Fruit fly (Drosophila melanogaster): ENCODE measurements around the gene bdl.

Gene bdl

dm6 chr2L:4346619-4347310 is 22.4 kb downstream of the bdl start (continued):
- TF ChIP-seq CG1647 (GFP tag; optimal IDR thresholded peaks at IDR 0.05) = no peak
- no peak for TF ChIP-seq repo (GFP tag; optimal IDR thresholded peaks at IDR 0.05)
- no peak for TF ChIP-seq pho (GFP tag; optimal IDR thresholded peaks at IDR 0.05)
- TF ChIP-seq cg (GFP tag; optimal IDR thresholded peaks at IDR 0.05) = peak; percentile 59
- no peak for TF ChIP-seq Mrtf (GFP tag; IDR thresholded peaks at IDR 0.05)
- TF ChIP-seq CG6254 (GFP tag; optimal IDR thresholded peaks at IDR 0.05) = no peak
- TF ChIP-seq HmgZ (tag; optimal IDR thresholded peaks at IDR 0.05) = no peak
- TF ChIP-seq dimm (GFP tag; IDR thresholded peaks at IDR 0.05) = no peak
- no peak for TF ChIP-seq CkIIα-i1 (GFP tag; IDR thresholded peaks at IDR 0.05)
- no peak for TF ChIP-seq mam (GFP tag; optimal IDR thresholded peaks at IDR 0.05)
- no peak; the same call in 2 of the 3 replicates for TF ChIP-seq knrl (GFP tag; IDR thresholded peaks at IDR 0.05; ENCODE audit: partially characterized antibody)
- no peak for TF ChIP-seq az2 (GFP tag; optimal IDR thresholded peaks at IDR 0.05)
- peak; percentile 30 for TF ChIP-seq sens (GFP tag)
- no peak for TF ChIP-seq CG9876 (GFP tag; optimal IDR thresholded peaks at IDR 0.05)
- TF ChIP-seq CG16815 (GFP tag; optimal IDR thresholded peaks at IDR 0.05) = no peak
- TF ChIP-seq CG6654 (GFP tag; optimal IDR thresholded peaks at IDR 0.05) = no peak
- TF ChIP-seq Xbp1 (GFP tag; optimal IDR thresholded peaks at IDR 0.05) = no peak
- no peak for TF ChIP-seq usp (GFP tag; optimal IDR thresholded peaks at IDR 0.05)
- TF ChIP-seq fd3F (GFP tag; optimal IDR thresholded peaks at IDR 0.05) = no peak
- TF ChIP-seq CG18764 (GFP tag; optimal IDR thresholded peaks at IDR 0.05) = no peak
- TF ChIP-seq bowl (GFP tag; IDR thresholded peaks at IDR 0.05) = no peak
- TF ChIP-seq sim (GFP tag; IDR thresholded peaks at IDR 0.05) = no peak
- no peak for TF ChIP-seq fd96Cb (tag; optimal IDR thresholded peaks at IDR 0.05)
- TF ChIP-seq ash1 (GFP tag; optimal IDR thresholded peaks at IDR 0.05) = no peak
- no peak for TF ChIP-seq dmrt99B (tag; optimal IDR thresholded peaks at IDR 0.05)
- peak in 1 of 2 experiments; percentile 42 for TF ChIP-seq Hr51 (GFP tag; optimal IDR thresholded peaks at IDR 0.05)
- no peak for TF ChIP-seq Hr78 (GFP tag; optimal IDR thresholded peaks at IDR 0.05)
- no peak for TF ChIP-seq CG10366 (GFP tag; IDR thresholded peaks at IDR 0.05)
- peak; percentile 7 for TF ChIP-seq CG12071 (GFP tag; optimal IDR thresholded peaks at IDR 0.05)
- no peak for TF ChIP-seq Adf1 (GFP tag; IDR thresholded peaks at IDR 0.05)
- TF ChIP-seq slp2 (GFP tag; optimal IDR thresholded peaks at IDR 0.05) = no peak
- no peak for TF ChIP-seq ssp (GFP tag; IDR thresholded peaks at IDR 0.05)
- TF ChIP-seq CG33213 (GFP tag; optimal IDR thresholded peaks at IDR 0.05) = no peak
- no peak for TF ChIP-seq slou (GFP tag; optimal IDR thresholded peaks at IDR 0.05)
- TF ChIP-seq CG9215 (GFP tag; IDR thresholded peaks at IDR 0.05) = no peak
- no peak for TF ChIP-seq Hand (GFP tag; optimal IDR thresholded peaks at IDR 0.05)
- TF ChIP-seq CG11085 (GFP tag; IDR thresholded peaks at IDR 0.05) = no peak
- 0 out of 2 replicates have a peak, but pooled peaks have one; percentile 41 for TF ChIP-seq nerfin-2 (GFP tag; IDR thresholded peaks at IDR 0.05; ENCODE audit: partially characterized antibody)
- no peak for TF ChIP-seq CG4820 (GFP tag; optimal IDR thresholded peaks at IDR 0.05)
- no peak for TF ChIP-seq maf-S (GFP tag; optimal IDR thresholded peaks at IDR 0.05)
- no peak for TF ChIP-seq CG9932 (GFP tag; IDR thresholded peaks at IDR 0.05)
- no peak for TF ChIP-seq Dad (GFP tag; optimal IDR thresholded peaks at IDR 0.05)
- peak; percentile 38 for TF ChIP-seq ac (GFP tag; optimal IDR thresholded peaks at IDR 0.05)
- TF ChIP-seq CG3995 (GFP tag; optimal IDR thresholded peaks at IDR 0.05) = no peak
- TF ChIP-seq CG7556 (GFP tag; optimal IDR thresholded peaks at IDR 0.05) = no peak
- TF ChIP-seq CG7987 (GFP tag; optimal IDR thresholded peaks at IDR 0.05) = peak; percentile 21
- no peak for TF ChIP-seq Mes4 (GFP tag; optimal IDR thresholded peaks at IDR 0.05)
- no peak for TF ChIP-seq ems (GFP tag; optimal IDR thresholded peaks at IDR 0.05)
- no peak for TF ChIP-seq ewg (GFP tag; optimal IDR thresholded peaks at IDR 0.05)
- no peak for TF ChIP-seq Spps (tag; optimal IDR thresholded peaks at IDR 0.05)
- TF ChIP-seq p53 (GFP tag; optimal IDR thresholded peaks at IDR 0.05) = no peak

All from whole organism, embryonic.